Fruit fly (Drosophila melanogaster) whole organism, embryonic: ENCODE data around the gene CG33158.

Source experiments
- Ada2b ChIP-seq: fragments of 200-800 bp; sonication (Bioruptor generic); IDR thresholded peaks from 2 replicates; pipeline ENCODE4 v1.3.6; 2022; ENCODE audit warnings: missing biosample characterization, missing genetic modification characterization
- CG10543 ChIP-seq: fragments of 200-800 bp; sonication (Bioruptor generic); optimal IDR thresholded peaks from 3 replicates; lab custom pipeline; 2017; ENCODE audit warnings: missing biosample characterization, mild to moderate bottlenecking, missing genetic modification characterization, moderate library complexity
- CG11456 ChIP-seq: fragments of 200-800 bp; sonication (Bioruptor generic); IDR thresholded peaks from 3 replicates; pipeline ENCODE4 v1.3.6; 2022; ENCODE audit warnings: missing biosample characterization, missing genetic modification characterization
- CG12104 ChIP-seq: fragments of 200-800 bp; sonication (Bioruptor generic); optimal IDR thresholded peaks from 3 replicates; lab custom pipeline; 2016; ENCODE audit warnings: missing biosample characterization, missing genetic modification characterization
- CG13424 ChIP-seq: fragments of 200-800 bp; sonication (Bioruptor generic); optimal IDR thresholded peaks from 2 replicates; lab custom pipeline; 2019; ENCODE audit warnings: missing biosample characterization, mild to moderate bottlenecking, missing genetic modification characterization, moderate library complexity
- CG15514 ChIP-seq: fragments of 200-800 bp; sonication (Bioruptor generic); optimal IDR thresholded peaks from 3 replicates; lab custom pipeline; 2017; ENCODE audit warnings: missing biosample characterization, missing genetic modification characterization, mild to moderate bottlenecking, moderate library complexity, missing genetic modification reagents
- CG15601 ChIP-seq: fragments of 200-800 bp; sonication (Bioruptor generic); optimal IDR thresholded peaks from 3 replicates; lab custom pipeline; 2019; ENCODE audit warnings: missing biosample characterization, mild to moderate bottlenecking, missing genetic modification characterization, moderate library complexity
- CG1647 ChIP-seq: fragments of 200-800 bp; sonication (Bioruptor generic); optimal IDR thresholded peaks from 3 replicates; lab custom pipeline; 2016; ENCODE audit warnings: missing biosample characterization, missing genetic modification characterization
- CG16815 ChIP-seq: fragments of 200-800 bp; sonication (Bioruptor generic); optimal IDR thresholded peaks from 3 replicates; lab custom pipeline; 2017; ENCODE audit warnings: missing biosample characterization, mild to moderate bottlenecking, missing genetic modification characterization
- CG17612 ChIP-seq: fragments of 200-800 bp; sonication (Bioruptor generic); IDR thresholded peaks from 2 replicates; pipeline ENCODE4 v1.3.6; 2022; ENCODE audit warnings: missing biosample characterization, missing genetic modification characterization
- CG30020 ChIP-seq: fragments of 200-800 bp; optimal IDR thresholded peaks from 2 replicates; lab custom pipeline; 2019; ENCODE audit warnings: missing biosample characterization, mild to moderate bottlenecking, missing genetic modification characterization, moderate library complexity
- CG32532 ChIP-seq: fragments of 200-800 bp; sonication (Bioruptor generic); IDR thresholded peaks from 2 replicates; pipeline ENCODE4 v1.3.6; 2022; ENCODE audit warnings: missing biosample characterization, missing genetic modification characterization
- CG34376 ChIP-seq: fragments of 200-800 bp; sonication (Bioruptor generic); optimal IDR thresholded peaks from 2 replicates; lab custom pipeline; 2018; ENCODE audit warnings: missing biosample characterization, mild to moderate bottlenecking, missing genetic modification characterization
- CG6854 ChIP-seq: fragments of 200-800 bp; sonication (Bioruptor generic); optimal IDR thresholded peaks from 3 replicates; lab custom pipeline; 2017; ENCODE audit warnings: missing biosample characterization, mild to moderate bottlenecking, missing genetic modification characterization
- CG7745 ChIP-seq: fragments of 200-800 bp; sonication (Bioruptor generic); optimal IDR thresholded peaks from 2 replicates; lab custom pipeline; 2018; ENCODE audit warnings: missing biosample characterization, mild to moderate bottlenecking, missing genetic modification characterization, moderate library complexity
- CG7928 ChIP-seq: fragments of 200-800 bp; sonication (Bioruptor generic); optimal IDR thresholded peaks from 2 replicates; lab custom pipeline; 2017; ENCODE audit warnings: missing biosample characterization, mild to moderate bottlenecking, missing genetic modification characterization
- CG7963 ChIP-seq: fragments of 200-800 bp; sonication (Bioruptor generic); IDR thresholded peaks from 3 replicates; pipeline ENCODE4 v1.3.6; 2022; ENCODE audit warnings: missing biosample characterization, missing genetic modification characterization; ENCODE audit not compliant: partially characterized antibody
- CG8388 ChIP-seq: fragments of 200-800 bp; sonication (Bioruptor generic); optimal IDR thresholded peaks from 2 replicates; lab custom pipeline; 2019; ENCODE audit warnings: missing biosample characterization, mild to moderate bottlenecking, missing genetic modification characterization, moderate library complexity
- CG8765 ChIP-seq: fragments of 200-800 bp; sonication (Bioruptor generic); IDR thresholded peaks from 2 replicates; pipeline ENCODE4 v1.3.6; 2022; ENCODE audit warnings: missing biosample characterization, missing genetic modification characterization
- D19A ChIP-seq: fragments of 200-800 bp; optimal IDR thresholded peaks from 3 replicates; lab custom pipeline; 2019; ENCODE audit warnings: missing biosample characterization, mild to moderate bottlenecking, missing genetic modification characterization, moderate library complexity
- Dll ChIP-seq: fragments of 200-800 bp; sonication (Bioruptor generic); IDR thresholded peaks from 4 replicates; pipeline ENCODE4 v1.3.6; 2022; ENCODE audit warnings: missing biosample characterization, missing genetic modification characterization; ENCODE audit not compliant: partially characterized antibody
- Drgx ChIP-seq: fragments of 200-800 bp; sonication (Bioruptor generic); IDR thresholded peaks from 2 replicates; pipeline ENCODE4 v1.3.6; 2022; ENCODE audit warnings: missing biosample characterization, missing genetic modification characterization
- HLH3B ChIP-seq: fragments of 200-800 bp; sonication (Bioruptor generic); IDR thresholded peaks from 2 replicates; pipeline ENCODE4 v1.3.6; 2022; ENCODE audit warnings: missing biosample characterization, missing genetic modification characterization
- HLHmδ ChIP-seq: fragments of 200-800 bp; sonication (Bioruptor generic); optimal IDR thresholded peaks from 2 replicates; lab custom pipeline; 2018; ENCODE audit warnings: missing biosample characterization, mild to moderate bottlenecking, missing genetic modification characterization, moderate library complexity
- Kr ChIP-seq: fragments of 200-800 bp; sonication (Bioruptor generic); optimal IDR thresholded peaks from 2 replicates; lab custom pipeline; 2017; ENCODE audit warnings: missing biosample characterization, mild to moderate bottlenecking, missing genetic modification characterization
- Sox100B ChIP-seq: fragments of 200-800 bp; sonication (Bioruptor generic); optimal IDR thresholded peaks from 3 replicates; lab custom pipeline; 2018; ENCODE audit warnings: missing biosample characterization, mild to moderate bottlenecking, missing genetic modification characterization
- Stat92E ChIP-seq, 3 experiments: fragments of >200 bp in 2 of 3; fragments of 200-800 bp in 1 of 3; sonication (Bioruptor generic) in 1 of 3; optimal IDR thresholded peaks; 2 replicates each; lab custom pipeline; 2017 to 2019; ENCODE audit warnings: missing biosample characterization in 3 of 3, missing genetic modification characterization in 3 of 3, mild to moderate bottlenecking in 1 of 3, moderate library complexity in 1 of 3
- Taf1 ChIP-seq: fragments of 200-800 bp; sonication (Bioruptor generic); IDR thresholded peaks from 2 replicates; pipeline ENCODE4 v1.3.6; 2022; ENCODE audit warnings: missing biosample characterization, missing genetic modification characterization
- ase ChIP-seq: fragments of 200-800 bp; sonication (Bioruptor generic); IDR thresholded peaks from 3 replicates; pipeline ENCODE4 v1.3.6; 2022; ENCODE audit warnings: missing biosample characterization, missing genetic modification characterization
- cato ChIP-seq: fragments of 200-800 bp; sonication (Bioruptor generic); optimal IDR thresholded peaks from 2 replicates; lab custom pipeline; 2016; ENCODE audit warnings: missing biosample characterization, missing genetic modification characterization, borderline replicate concordance
- crc ChIP-seq: fragments of 200-800 bp; sonication (Bioruptor generic); optimal IDR thresholded peaks from 2 replicates; lab custom pipeline; 2016; ENCODE audit warnings: missing biosample characterization, missing genetic modification characterization
- ems ChIP-seq: fragments of 200-800 bp; sonication (Bioruptor generic); optimal IDR thresholded peaks from 3 replicates; lab custom pipeline; 2016; ENCODE audit warnings: missing biosample characterization, missing genetic modification characterization
- eve ChIP-seq, 2 experiments: fragments of >200 bp; optimal IDR thresholded peaks; 2 replicates each; lab custom pipeline; 2017; ENCODE audit warnings: missing biosample characterization in 2 of 2, missing genetic modification characterization in 2 of 2
- gce ChIP-seq: fragments of 200-800 bp; sonication (Bioruptor generic); IDR thresholded peaks from 3 replicates; pipeline ENCODE4 v1.3.6; 2022; ENCODE audit warnings: missing biosample characterization, missing genetic modification characterization
- gt ChIP-seq: fragments of 200-800 bp; sonication (Bioruptor generic); IDR thresholded peaks from 2 replicates; pipeline ENCODE4 v1.3.6; 2022; ENCODE audit warnings: missing biosample characterization, missing genetic modification characterization
- h ChIP-seq: fragments of >200 bp; optimal IDR thresholded peaks from 2 replicates; lab custom pipeline; 2017
- hkb ChIP-seq, 2 experiments: fragments of 200-800 bp in 1 of 2; fragments of >200 bp in 1 of 2; sonication (Bioruptor generic) in 1 of 2; IDR thresholded peaks in 1 of 2; optimal IDR thresholded peaks in 1 of 2; 2 replicates each; pipeline versions ENCODE4 v1.3.6 to Lab custom; 2017 to 2022; ENCODE audit warnings: missing biosample characterization in 1 of 2, missing genetic modification characterization in 1 of 2
- hth ChIP-seq: fragments of >200 bp; optimal IDR thresholded peaks from 2 replicates; lab custom pipeline; 2017; ENCODE audit warnings: inconsistent platforms
- inv ChIP-seq: fragments of 200-800 bp; sonication (Bioruptor generic); IDR thresholded peaks from 2 replicates; pipeline ENCODE4 v1.3.6; 2022; ENCODE audit warnings: missing biosample characterization, missing genetic modification characterization; ENCODE audit not compliant: partially characterized antibody
- kni ChIP-seq: fragments of 200-800 bp; sonication (Bioruptor generic); optimal IDR thresholded peaks from 3 replicates; lab custom pipeline; 2017; ENCODE audit warnings: mild to moderate bottlenecking, missing biosample characterization, missing genetic modification reagents, missing genetic modification characterization
- lilli ChIP-seq: fragments of 200-800 bp; sonication (Bioruptor generic); optimal IDR thresholded peaks from 3 replicates; lab custom pipeline; 2016; ENCODE audit warnings: missing biosample characterization, missing genetic modification characterization
- lov ChIP-seq, 2 experiments: fragments of 200-800 bp in 1 of 2; fragments of >200 bp in 1 of 2; sonication (Bioruptor generic) in 1 of 2; IDR thresholded peaks in 1 of 2; optimal IDR thresholded peaks in 1 of 2; 2 replicates in 1 of 2; 3 replicates in 1 of 2; pipeline versions ENCODE4 v1.3.6 to Lab custom; 2017 to 2022; ENCODE audit warnings: missing biosample characterization in 1 of 2, missing genetic modification characterization in 1 of 2
- mam ChIP-seq: fragments of 200-800 bp; sonication (Bioruptor generic); optimal IDR thresholded peaks from 3 replicates; lab custom pipeline; 2016; ENCODE audit warnings: missing biosample characterization, missing genetic modification characterization
- otp ChIP-seq: fragments of 200-800 bp; sonication (Bioruptor generic); IDR thresholded peaks from 3 replicates; pipeline ENCODE4, ENCODE4 v1.3.6; 2022; ENCODE audit warnings: missing biosample characterization, missing genetic modification characterization
- p53 ChIP-seq: fragments of 200-800 bp; sonication (Bioruptor generic); optimal IDR thresholded peaks from 2 replicates; lab custom pipeline; 2016; ENCODE audit warnings: missing biosample characterization, missing genetic modification characterization
- sqz ChIP-seq: fragments of 200-800 bp; sonication (Bioruptor generic); optimal IDR thresholded peaks from 3 replicates; lab custom pipeline; 2018; ENCODE audit warnings: missing biosample characterization, mild to moderate bottlenecking, missing genetic modification characterization
- tio ChIP-seq: fragments of 200-800 bp; sonication (Bioruptor generic); optimal IDR thresholded peaks from 2 replicates; lab custom pipeline; 2017; ENCODE audit warnings: missing biosample characterization, missing genetic modification characterization, inconsistent platforms
- tll ChIP-seq, 2 experiments: fragments of 200-800 bp in 1 of 2; fragments of >200 bp in 1 of 2; sonication (Bioruptor generic) in 1 of 2; optimal IDR thresholded peaks; 2 replicates each; lab custom pipeline; 2017 to 2019; ENCODE audit warnings: missing biosample characterization in 2 of 2, missing genetic modification characterization in 2 of 2, mild to moderate bottlenecking in 1 of 2, moderate library complexity in 1 of 2

The CG33158 gene

dm6 chr3L:16451887-16452751 lies 32.7 kb downstream of the CG33158 start, which contains the start of gene dsx-c73A (continued):
- no peak for TF ChIP-seq Stat92E (GFP tag; optimal IDR thresholded peaks at IDR 0.05; lab: Kevin White, UChicago)
- TF ChIP-seq Drgx (GFP tag; lab: Robert Waterston, UW) = peak; percentile 55
- no peak for TF ChIP-seq CG30020
- TF ChIP-seq gt = no peak
- TF ChIP-seq CG15514 (GFP tag; lab: Kevin White, UChicago) = no peak
- TF ChIP-seq h = no peak
- peak; percentile 27 for TF ChIP-seq Sox100B (GFP tag; lab: Kevin White, UChicago)
- no peak for TF ChIP-seq Dll (GFP tag; lab: Robert Waterston, UW)
- no peak for TF ChIP-seq hth (lab: Kevin White, UChicago)
- no peak for TF ChIP-seq inv (GFP tag; lab: Robert Waterston, UW)
- no peak for TF ChIP-seq Taf1
- TF ChIP-seq CG11456 (GFP tag; lab: Robert Waterston, UW) = 0 out of 3 replicates have a peak, but pooled peaks have one; percentile 17
- no peak for TF ChIP-seq lov (optimal IDR thresholded peaks at IDR 0.05; lab: Kevin White, UChicago)
- TF ChIP-seq lov (GFP tag; IDR thresholded peaks at IDR 0.05; lab: Robert Waterston, UW) = no peak
- no peak for TF ChIP-seq CG10543 (GFP tag; lab: Kevin White, UChicago)
- TF ChIP-seq Ada2b (GFP tag; lab: Robert Waterston, UW) = 0 out of 2 replicates have a peak, but pooled peaks have one; percentile 25
- no peak for TF ChIP-seq CG32532 (GFP tag; lab: Robert Waterston, UW)
- no peak for TF ChIP-seq hkb (optimal IDR thresholded peaks at IDR 0.05; lab: Kevin White, UChicago)
- 0 out of 2 replicates have a peak, but pooled peaks have one; percentile 17 for TF ChIP-seq hkb (GFP tag; IDR thresholded peaks at IDR 0.05; lab: Robert Waterston, UW)
- TF ChIP-seq CG34376 (GFP tag; lab: Kevin White, UChicago) = no peak
- peak; percentile 13 for TF ChIP-seq CG8388
- TF ChIP-seq HLHmδ (GFP tag; lab: Kevin White, UChicago) = no peak
- no peak for TF ChIP-seq sqz (GFP tag; lab: Kevin White, UChicago)
- peak; percentile 39 for TF ChIP-seq tio (GFP tag; lab: Kevin White, UChicago)
- peak; percentile 52 for TF ChIP-seq CG15601 (tag; lab: Kevin White, UChicago)
- TF ChIP-seq CG7745 = no peak
- no peak for TF ChIP-seq CG16815 (GFP tag; lab: Kevin White, UChicago)
- TF ChIP-seq CG8765 = no peak
- no peak for TF ChIP-seq CG7928 (GFP tag; lab: Kevin White, UChicago)
- no peak for TF ChIP-seq CG12104 (GFP tag; lab: Kevin White, UChicago)
- no peak for TF ChIP-seq CG17612 (GFP tag; lab: Robert Waterston, UW)
- TF ChIP-seq kni (GFP tag; lab: Kevin White, UChicago) = peak; percentile 45
- peak; percentile 27 for TF ChIP-seq lilli (GFP tag; lab: Kevin White, UChicago)
- TF ChIP-seq HLH3B (GFP tag; lab: Robert Waterston, UW) = peak; percentile 24; the same call in 1 of the 2 replicates
- TF ChIP-seq otp = no peak
- TF ChIP-seq p53 (GFP tag; lab: Kevin White, UChicago) = no peak
- TF ChIP-seq ems (GFP tag; lab: Kevin White, UChicago) = no peak
- no peak for TF ChIP-seq CG6854 (GFP tag; lab: Kevin White, UChicago)
- TF ChIP-seq eve (GFP tag; optimal IDR thresholded peaks at IDR 0.05; lab: Kevin White, UChicago) = peak in 1 of 2 experiments; percentile 69
- no peak for TF ChIP-seq crc (GFP tag; lab: Kevin White, UChicago)
- no peak for TF ChIP-seq ase (GFP tag; lab: Robert Waterston, UW)
- TF ChIP-seq cato (GFP tag; lab: Kevin White, UChicago) = no peak
- TF ChIP-seq CG1647 (GFP tag; lab: Kevin White, UChicago) = no peak
- TF ChIP-seq CG7963 = no peak
- no peak for TF ChIP-seq mam (GFP tag; lab: Kevin White, UChicago)
- TF ChIP-seq D19A = peak; percentile 21
- TF ChIP-seq Kr (GFP tag; lab: Kevin White, UChicago) = no peak
- TF ChIP-seq gce (GFP tag; lab: Robert Waterston, UW) = no peak
- peak; percentile 32 for TF ChIP-seq CG13424 (tag; lab: Kevin White, UChicago)
- no peak for TF ChIP-seq tll (GFP tag; optimal IDR thresholded peaks at IDR 0.05; lab: Kevin White, UChicago)
